Worm (Caenorhabditis elegans) whole organism, early embryonic: ENCODE results near the gene kynu-1.

Source experiments
- B0310.2 ChIP-seq: sonication (generic microtip); optimal IDR thresholded peaks from 2 replicates; lab custom pipeline; 2016; ENCODE audit warnings: mild to moderate bottlenecking, missing genetic modification characterization, missing compliant biosample characterization
- F13C5.2 ChIP-seq: sonication (generic microtip); optimal IDR thresholded peaks from 2 replicates; lab custom pipeline; 2017; ENCODE audit warnings: mild to moderate bottlenecking, missing genetic modification characterization, inconsistent platforms, missing compliant biosample characterization
- aly-1 ChIP-seq: sonication (generic microtip); optimal IDR thresholded peaks from 2 replicates; lab custom pipeline; 2016; ENCODE audit warnings: missing genetic modification characterization, missing compliant biosample characterization
- ama-1 ChIP-seq: fragments of 150-350 bp; optimal IDR thresholded peaks from 2 replicates; lab custom pipeline; 2014
- ceh-13 ChIP-seq: fragments of 200-800 bp; sonication (Bioruptor generic); optimal IDR thresholded peaks from 2 replicates; lab custom pipeline; 2018; ENCODE audit warnings: mild to moderate bottlenecking, missing genetic modification characterization, missing compliant biosample characterization
- ceh-36 ChIP-seq: sonication (generic microtip); optimal IDR thresholded peaks from 2 replicates; lab custom pipeline; 2016; ENCODE audit warnings: missing genetic modification characterization, inconsistent platforms, missing compliant biosample characterization
- ets-7 ChIP-seq: sonication (generic microtip); optimal IDR thresholded peaks from 2 replicates; lab custom pipeline; 2016; ENCODE audit warnings: missing genotype, missing genetic modification characterization, missing compliant biosample characterization
- flt-1 ChIP-seq: fragments of 200-800 bp; sonication (Bioruptor generic); IDR thresholded peaks from 2 replicates; pipeline ENCODE4 v1.3.6; 2022; ENCODE audit warnings: missing genetic modification characterization, missing compliant biosample characterization
- hmbx-1 ChIP-seq: sonication (generic microtip); optimal IDR thresholded peaks from 2 replicates; lab custom pipeline; 2016; ENCODE audit warnings: mild to moderate bottlenecking, missing genetic modification characterization, missing compliant biosample characterization
- hmg-4 ChIP-seq: fragments of 200-800 bp; sonication (Bioruptor generic); optimal IDR thresholded peaks from 2 replicates; lab custom pipeline; 2018; ENCODE audit warnings: mild to moderate bottlenecking, missing genetic modification characterization, missing compliant biosample characterization
- hnd-1 ChIP-seq: sonication (generic microtip); optimal IDR thresholded peaks from 2 replicates; lab custom pipeline; 2016; ENCODE audit warnings: missing genetic modification characterization, missing compliant biosample characterization
- pes-1 ChIP-seq: fragments of 200-800 bp; sonication (Bioruptor generic); IDR thresholded peaks from 2 replicates; pipeline ENCODE4 v1.3.6; 2022; ENCODE audit warnings: missing genetic modification reagents, missing genetic modification characterization, missing compliant biosample characterization
- scrt-1 ChIP-seq: fragments of 200-800 bp; sonication (Bioruptor generic); IDR thresholded peaks from 2 replicates; pipeline ENCODE4 v1.3.6; 2022; ENCODE audit warnings: missing genetic modification characterization, missing compliant biosample characterization
- sea-1 ChIP-seq: fragments of 200-800 bp; sonication (Bioruptor generic); conservative IDR thresholded peaks from 2 replicates; pipeline ENCODE4 v1.3.6; 2022; ENCODE audit warnings: missing genetic modification characterization, missing compliant biosample characterization
- tbx-11 ChIP-seq: fragments of 200-800 bp; sonication (Bioruptor generic); IDR thresholded peaks from 2 replicates; pipeline ENCODE4 v1.3.6; 2022; ENCODE audit warnings: missing genetic modification characterization, missing compliant biosample characterization
- tbx-37 ChIP-seq: fragments of 200-800 bp; sonication (Bioruptor generic); conservative IDR thresholded peaks from 2 replicates; pipeline ENCODE4 v1.3.6; 2022; ENCODE audit warnings: missing genetic modification reagents, missing genetic modification characterization, missing compliant biosample characterization
- tra-4 ChIP-seq: sonication (generic microtip); optimal IDR thresholded peaks from 2 replicates; lab custom pipeline; 2017; ENCODE audit warnings: missing genetic modification characterization, missing compliant biosample characterization

The kynu-1 gene

ce11 chrX:6138243-6138642 lies 29.1 kb upstream of the kynu-1 start, which contains the start of gene Y72A10A.1:
Gene Y72A10A.1, minus strand, starts transcription at chrX:6138343.
- TF ChIP-seq ama-1 (lab: Kevin White, UChicago) (no peak), tra-4 (tag; lab: Kevin White, UChicago) (no peak)

DNA sequence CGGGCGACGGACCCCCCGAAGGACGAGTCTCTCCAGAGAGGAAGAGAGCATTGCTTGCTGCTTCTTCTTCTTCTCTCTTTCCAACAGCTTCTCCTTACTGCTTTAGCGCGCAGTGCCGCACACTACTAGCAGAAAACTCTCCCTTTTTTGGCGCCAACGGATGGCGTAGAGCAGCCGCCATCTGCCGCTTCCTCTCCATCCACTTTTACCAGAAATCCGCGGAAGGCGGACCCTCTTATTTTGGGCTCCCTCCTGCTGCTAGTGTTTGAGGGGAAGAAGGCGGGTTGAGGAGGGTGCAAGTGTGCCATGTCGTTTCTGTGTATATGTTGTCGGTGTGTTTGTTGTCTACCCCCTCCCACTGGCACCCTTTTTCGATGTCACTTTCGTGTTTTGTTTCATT lies 25.3 kb upstream of the kynu-1 start:
- TF ChIP-seq hmg-4, result peak; percentile 35
- no peak for TF ChIP-seq hmbx-1 (tag; lab: Kevin White, UChicago)
- no peak for TF ChIP-seq scrt-1
- TF ChIP-seq ama-1 (lab: Kevin White, UChicago), result no peak
- no peak for TF ChIP-seq ceh-36 (tag; lab: Kevin White, UChicago)
- no peak for TF ChIP-seq tbx-37 (GFP tag; lab: Robert Waterston, UW)
- TF ChIP-seq F13C5.2 (tag; lab: Kevin White, UChicago), result peak; percentile 37
- no peak for TF ChIP-seq flt-1 (GFP tag; lab: Robert Waterston, UW)
- no peak for TF ChIP-seq hnd-1
- no peak for TF ChIP-seq tra-4 (tag; lab: Kevin White, UChicago)
- TF ChIP-seq pes-1 (GFP tag; lab: Robert Waterston, UW), result no peak
- TF ChIP-seq aly-1, result no peak
- no peak for TF ChIP-seq tbx-11 (GFP tag; lab: Robert Waterston, UW)
- TF ChIP-seq ets-7 (tag; lab: Kevin White, UChicago), result no peak
- no peak for TF ChIP-seq B0310.2

DNA sequence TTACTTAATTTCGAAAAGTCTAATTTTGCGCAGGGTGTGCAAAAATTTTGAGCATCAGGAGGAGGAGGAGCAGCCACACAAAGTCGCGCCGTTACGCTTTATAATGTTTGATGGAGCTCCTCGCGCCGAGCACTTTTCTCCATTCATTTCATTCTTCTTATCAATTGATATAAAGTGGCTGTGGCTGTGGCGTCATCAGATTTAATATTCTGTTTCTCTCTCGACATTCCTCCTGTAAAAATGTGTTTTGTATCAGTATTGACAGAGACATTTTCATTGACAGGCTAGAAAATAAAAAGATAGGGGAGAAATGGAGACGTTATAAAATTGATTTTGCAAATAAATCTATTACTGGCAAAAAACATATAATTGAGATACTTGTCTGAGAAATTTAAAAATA lies 20.1 kb upstream of the kynu-1 start:
- TF ChIP-seq flt-1 (GFP tag; lab: Robert Waterston, UW) (no peak), tbx-37 (GFP tag; lab: Robert Waterston, UW) (no peak), ama-1 (lab: Kevin White, UChicago) (no peak), hmbx-1 (tag; lab: Kevin White, UChicago) (no peak), sea-1 (no peak), aly-1 (no peak), ceh-13 (GFP tag; lab: Kevin White, UChicago) (no peak), hmg-4 (no peak), hnd-1 (no peak), F13C5.2 (tag; lab: Kevin White, UChicago) (no peak), pes-1 (GFP tag; lab: Robert Waterston, UW) (no peak), B0310.2 (no peak), ets-7 (tag; lab: Kevin White, UChicago) (no peak)

DNA sequence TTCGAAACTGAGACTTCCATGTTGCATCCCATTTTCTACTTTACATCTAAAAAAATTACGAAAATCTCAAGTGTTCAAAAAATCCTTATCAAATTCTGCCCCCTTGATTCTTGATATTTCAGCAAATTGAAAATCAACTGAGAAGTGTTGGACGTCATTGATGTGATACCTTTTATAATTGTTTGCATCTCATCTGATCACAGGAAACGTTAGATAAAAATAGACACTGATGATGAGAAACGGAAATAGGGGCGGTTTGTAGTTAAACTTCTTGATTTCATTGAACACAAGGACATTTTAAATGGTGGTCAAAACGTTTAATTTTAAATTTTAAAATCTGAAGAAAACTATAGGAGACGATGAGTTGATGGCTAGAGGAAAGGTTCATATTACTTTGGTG lies 19.6 kb upstream of the kynu-1 start:
- no peak for TF ChIP-seq sea-1
- TF ChIP-seq hnd-1, result no peak
- TF ChIP-seq B0310.2, result no peak
- TF ChIP-seq aly-1, result no peak
- TF ChIP-seq flt-1 (GFP tag; lab: Robert Waterston, UW), result no peak
- no peak for TF ChIP-seq hmbx-1 (tag; lab: Kevin White, UChicago)

- no peak for TF ChIP-seq flt-1 (GFP tag; lab: Robert Waterston, UW)
- no peak for TF ChIP-seq scrt-1
- TF ChIP-seq F13C5.2 (tag; lab: Kevin White, UChicago), result peak; percentile 37
- TF ChIP-seq hmg-4, result no peak
These were observed 19.1 kb upstream of the kynu-1 start, which contains the start of gene C15H9.9 for ce11 chrX:6128225-6128686. Gene C15H9.9, minus strand, starts transcription at chrX:6128275.

- TF ChIP-seq flt-1 (GFP tag; lab: Robert Waterston, UW) (no peak), B0310.2 (no peak), pes-1 (GFP tag; lab: Robert Waterston, UW) (no peak), ets-7 (tag; lab: Kevin White, UChicago) (no peak), hmg-4 (no peak), ceh-13 (GFP tag; lab: Kevin White, UChicago) (no peak), tbx-37 (GFP tag; lab: Robert Waterston, UW) (no peak), hnd-1 (no peak), aly-1 (no peak), sea-1 (no peak), tbx-11 (GFP tag; lab: Robert Waterston, UW) (no peak), tra-4 (tag; lab: Kevin White, UChicago) (no peak), F13C5.2 (tag; lab: Kevin White, UChicago) (no peak), scrt-1 (no peak)
These were observed 12.9 kb upstream of the kynu-1 start, which contains the start of gene nnt-1 for ce11 chrX:6122026-6122425. Gene nnt-1, plus strand, starts transcription at chrX:6122311.

ce11 chrX:6121279-6121678 lies 12.1 kb upstream of the kynu-1 start:
- TF ChIP-seq sea-1 (no peak), hmg-4 (no peak), F13C5.2 (tag; lab: Kevin White, UChicago) (no peak), aly-1 (no peak), pes-1 (GFP tag; lab: Robert Waterston, UW) (no peak), ets-7 (tag; lab: Kevin White, UChicago) (no peak), hmbx-1 (tag; lab: Kevin White, UChicago) (no peak), tra-4 (tag; lab: Kevin White, UChicago) (no peak), ama-1 (lab: Kevin White, UChicago) (no peak), B0310.2 (no peak), flt-1 (GFP tag; lab: Robert Waterston, UW) (no peak), tbx-11 (GFP tag; lab: Robert Waterston, UW) (no peak), hnd-1 (no peak), scrt-1 (no peak), ceh-13 (GFP tag; lab: Kevin White, UChicago) (no peak), ceh-36 (tag; lab: Kevin White, UChicago) (no peak), tbx-37 (GFP tag; lab: Robert Waterston, UW) (no peak)

ce11 chrX:6118086-6118825 lies 9.1 kb upstream of the kynu-1 start, which contains the start of gene C15H9.2:
Gene C15H9.2, plus strand, starts transcription at chrX:6118526.
- TF ChIP-seq scrt-1, result no peak
- no peak for TF ChIP-seq ama-1 (lab: Kevin White, UChicago)
- TF ChIP-seq hmbx-1 (tag; lab: Kevin White, UChicago), result no peak
- no peak for TF ChIP-seq sea-1
- no peak for TF ChIP-seq ceh-36 (tag; lab: Kevin White, UChicago)
- TF ChIP-seq flt-1 (GFP tag; lab: Robert Waterston, UW), result no peak
- TF ChIP-seq ets-7 (tag; lab: Kevin White, UChicago), result no peak
- TF ChIP-seq tbx-37 (GFP tag; lab: Robert Waterston, UW), result no peak
- TF ChIP-seq B0310.2, result no peak
- TF ChIP-seq hnd-1, result no peak
